Fruit fly (Drosophila melanogaster) whole organism, embryonic: ENCODE results near the gene CG6867.
A peak's percentile ranks its signal among the peaks of the same experiment; 100 is the strongest.

Experiments used
- Adf1 ChIP-seq: fragments of 200-800 bp; sonication (Bioruptor generic); IDR thresholded peaks from 2 replicates; pipeline ENCODE4 v1.3.6; 2022; ENCODE audit warnings: missing biosample characterization, missing genetic modification characterization
- Atf3 ChIP-seq: fragments of 200-800 bp; sonication (Bioruptor generic); optimal IDR thresholded peaks from 3 replicates; lab custom pipeline; 2016; ENCODE audit warnings: missing biosample characterization, missing genetic modification characterization
- Blimp-1 ChIP-seq: fragments of 200-800 bp; sonication (Bioruptor generic); optimal IDR thresholded peaks from 3 replicates; lab custom pipeline; 2018; ENCODE audit warnings: missing biosample characterization, missing genetic modification characterization, mild to moderate bottlenecking, moderate library complexity, missing genetic modification reagents
- CG10209 ChIP-seq: fragments of 200-800 bp; sonication (Bioruptor generic); optimal IDR thresholded peaks from 3 replicates; lab custom pipeline; 2017; ENCODE audit warnings: missing biosample characterization, mild to moderate bottlenecking, missing genetic modification characterization, missing genetic modification reagents
- CG1024 ChIP-seq: fragments of 200-800 bp; sonication (Bioruptor generic); IDR thresholded peaks from 2 replicates; pipeline ENCODE4 v1.3.6; 2022; ENCODE audit warnings: missing biosample characterization, missing genetic modification characterization
- CG10267 ChIP-seq: fragments of 200-800 bp; sonication (Bioruptor generic); optimal IDR thresholded peaks from 2 replicates; lab custom pipeline; 2018; ENCODE audit warnings: missing biosample characterization, mild to moderate bottlenecking, missing genetic modification characterization, moderate library complexity
- CG13424 ChIP-seq: fragments of 200-800 bp; sonication (Bioruptor generic); optimal IDR thresholded peaks from 2 replicates; lab custom pipeline; 2019; ENCODE audit warnings: missing biosample characterization, mild to moderate bottlenecking, missing genetic modification characterization, moderate library complexity
- CG15514 ChIP-seq: fragments of 200-800 bp; sonication (Bioruptor generic); optimal IDR thresholded peaks from 3 replicates; lab custom pipeline; 2017; ENCODE audit warnings: missing biosample characterization, missing genetic modification characterization, mild to moderate bottlenecking, moderate library complexity, missing genetic modification reagents
- CG17612 ChIP-seq: fragments of 200-800 bp; sonication (Bioruptor generic); IDR thresholded peaks from 2 replicates; pipeline ENCODE4 v1.3.6; 2022; ENCODE audit warnings: missing biosample characterization, missing genetic modification characterization
- CG17802 ChIP-seq: fragments of 200-800 bp; sonication (Bioruptor generic); optimal IDR thresholded peaks from 2 replicates; lab custom pipeline; 2018; ENCODE audit warnings: missing biosample characterization, mild to moderate bottlenecking, missing genetic modification characterization, moderate library complexity
- CG3281 ChIP-seq: fragments of 200-800 bp; sonication (Bioruptor generic); optimal IDR thresholded peaks from 3 replicates; lab custom pipeline; 2017; ENCODE audit warnings: missing biosample characterization, mild to moderate bottlenecking, missing genetic modification characterization
- CG3838 ChIP-seq: fragments of 200-800 bp; sonication (Bioruptor generic); optimal IDR thresholded peaks from 3 replicates; lab custom pipeline; 2016; ENCODE audit warnings: missing biosample characterization, missing genetic modification characterization
- CG4424 ChIP-seq: fragments of 200-800 bp; sonication (Bioruptor generic); optimal IDR thresholded peaks from 3 replicates; lab custom pipeline; 2016; ENCODE audit warnings: missing biosample characterization, missing genetic modification characterization
- CG5180 ChIP-seq: fragments of 200-800 bp; sonication (Bioruptor generic); optimal IDR thresholded peaks from 3 replicates; lab custom pipeline; 2017; ENCODE audit warnings: missing biosample characterization, missing genetic modification characterization, mild to moderate bottlenecking, moderate library complexity, missing genetic modification reagents
- CG6272 ChIP-seq: fragments of 200-800 bp; sonication (Bioruptor generic); IDR thresholded peaks from 2 replicates; pipeline ENCODE4 v1.3.6; 2022; ENCODE audit warnings: missing biosample characterization, missing genetic modification characterization
- CG8089 ChIP-seq: fragments of 200-800 bp; sonication (Bioruptor generic); optimal IDR thresholded peaks from 3 replicates; lab custom pipeline; 2016; ENCODE audit warnings: missing biosample characterization, missing genetic modification characterization
- CG8765 ChIP-seq: fragments of 200-800 bp; sonication (Bioruptor generic); IDR thresholded peaks from 2 replicates; pipeline ENCODE4 v1.3.6; 2022; ENCODE audit warnings: missing biosample characterization, missing genetic modification characterization
- Camta ChIP-seq: fragments of 200-800 bp; sonication (Bioruptor generic); optimal IDR thresholded peaks from 2 replicates; lab custom pipeline; 2016; ENCODE audit warnings: missing biosample characterization, missing genetic modification characterization
- Deaf1 ChIP-seq: fragments of 200-800 bp; optimal IDR thresholded peaks from 3 replicates; lab custom pipeline; 2019; ENCODE audit warnings: missing biosample characterization, mild to moderate bottlenecking, missing genetic modification characterization, moderate library complexity
- Ets65A ChIP-seq: fragments of 200-800 bp; sonication (Bioruptor generic); peaks from one replicate; lab custom pipeline; 2016; ENCODE audit warnings: missing biosample characterization, missing genetic modification characterization
- Ets97D ChIP-seq: fragments of 200-800 bp; sonication (Bioruptor generic); optimal IDR thresholded peaks from 3 replicates; lab custom pipeline; 2016; ENCODE audit warnings: missing biosample characterization, missing genetic modification characterization
- HHEX ChIP-seq: fragments of 200-800 bp; sonication (Bioruptor generic); optimal IDR thresholded peaks from 3 replicates; lab custom pipeline; 2017; ENCODE audit warnings: missing biosample characterization, mild to moderate bottlenecking, missing genetic modification characterization, missing genetic modification reagents
- HLH3B ChIP-seq: fragments of 200-800 bp; sonication (Bioruptor generic); IDR thresholded peaks from 2 replicates; pipeline ENCODE4 v1.3.6; 2022; ENCODE audit warnings: missing biosample characterization, missing genetic modification characterization
- HLHmδ ChIP-seq: fragments of 200-800 bp; sonication (Bioruptor generic); optimal IDR thresholded peaks from 2 replicates; lab custom pipeline; 2018; ENCODE audit warnings: missing biosample characterization, mild to moderate bottlenecking, missing genetic modification characterization, moderate library complexity
- Med ChIP-seq: fragments of 200-800 bp; sonication (Bioruptor generic); peaks from one replicate; lab custom pipeline; 2016; ENCODE audit warnings: missing biosample characterization, missing genetic modification characterization, mild to moderate bottlenecking, inconsistent platforms, moderate library complexity
- NC2α ChIP-seq: fragments of 200-800 bp; sonication (Bioruptor generic); optimal IDR thresholded peaks from 2 replicates; lab custom pipeline; 2016; ENCODE audit warnings: missing biosample characterization, missing genetic modification characterization
- Pdp1 ChIP-seq, 2 experiments: fragments of 200-800 bp; sonication (Bioruptor generic); optimal IDR thresholded peaks; 3 replicates each; lab custom pipeline; 2016; ENCODE audit warnings: missing biosample characterization in 2 of 2, missing genetic modification characterization in 2 of 2, mild to moderate bottlenecking in 1 of 2, moderate library complexity in 1 of 2
- Rx ChIP-seq: fragments of 200-800 bp; sonication (Bioruptor generic); IDR thresholded peaks from 2 replicates; pipeline ENCODE4 v1.3.6; 2022; ENCODE audit warnings: missing biosample characterization, missing genetic modification characterization
- bcd ChIP-seq: fragments of 200-800 bp; sonication (Bioruptor generic); optimal IDR thresholded peaks from 2 replicates; lab custom pipeline; 2017; ENCODE audit warnings: missing biosample characterization, mild to moderate bottlenecking, missing genetic modification characterization
- cg ChIP-seq: fragments of 200-800 bp; sonication (Bioruptor generic); optimal IDR thresholded peaks from 3 replicates; lab custom pipeline; 2019; ENCODE audit warnings: missing biosample characterization, mild to moderate bottlenecking, missing genetic modification characterization, moderate library complexity
- cwo ChIP-seq: fragments of 200-800 bp; sonication (Bioruptor generic); optimal IDR thresholded peaks from 3 replicates; lab custom pipeline; 2017; ENCODE audit warnings: missing biosample characterization, missing genetic modification characterization, mild to moderate bottlenecking, moderate library complexity, missing genetic modification reagents
- dm ChIP-seq: fragments of 200-800 bp; sonication (Bioruptor generic); optimal IDR thresholded peaks from 3 replicates; lab custom pipeline; 2016; ENCODE audit warnings: missing biosample characterization, missing genetic modification characterization
- dmrt99B ChIP-seq: fragments of 200-800 bp; sonication (Bioruptor generic); optimal IDR thresholded peaks from 2 replicates; lab custom pipeline; 2018; ENCODE audit warnings: missing biosample characterization, mild to moderate bottlenecking, missing genetic modification characterization, moderate library complexity
- ems ChIP-seq: fragments of 200-800 bp; sonication (Bioruptor generic); optimal IDR thresholded peaks from 3 replicates; lab custom pipeline; 2016; ENCODE audit warnings: missing biosample characterization, missing genetic modification characterization
- exex ChIP-seq: fragments of 200-800 bp; sonication (Bioruptor generic); optimal IDR thresholded peaks from 4 replicates; lab custom pipeline; 2018; ENCODE audit warnings: missing biosample characterization, mild to moderate bottlenecking, missing genetic modification characterization, moderate library complexity
- eyg ChIP-seq: fragments of 200-800 bp; sonication (Bioruptor generic); optimal IDR thresholded peaks from 3 replicates; lab custom pipeline; 2016; ENCODE audit warnings: missing biosample characterization, missing genetic modification characterization
- grau ChIP-seq: fragments of 200-800 bp; optimal IDR thresholded peaks from 3 replicates; lab custom pipeline; 2019; ENCODE audit warnings: missing biosample characterization, mild to moderate bottlenecking, missing genetic modification characterization, moderate library complexity
- gro ChIP-seq: fragments of 200-800 bp; sonication (Bioruptor generic); optimal IDR thresholded peaks from 2 replicates; lab custom pipeline; 2016; ENCODE audit warnings: missing biosample characterization, missing genetic modification characterization
- kah ChIP-seq: fragments of 200-800 bp; sonication (Bioruptor generic); optimal IDR thresholded peaks from 2 replicates; lab custom pipeline; 2018; ENCODE audit warnings: missing biosample characterization, mild to moderate bottlenecking, missing genetic modification characterization
- ken ChIP-seq: fragments of 200-800 bp; sonication (Bioruptor generic); IDR thresholded peaks from 3 replicates; pipeline ENCODE4 v1.3.6; 2022; ENCODE audit warnings: missing biosample characterization, missing genetic modification characterization
- mld ChIP-seq: fragments of 200-800 bp; sonication (Bioruptor generic); IDR thresholded peaks from 3 replicates; pipeline ENCODE4 v1.3.6; 2022; ENCODE audit warnings: missing biosample characterization, missing genetic modification characterization; ENCODE audit not compliant: partially characterized antibody
- phol ChIP-seq: fragments of 200-800 bp; sonication (Bioruptor generic); optimal IDR thresholded peaks from 3 replicates; lab custom pipeline; 2018; ENCODE audit warnings: missing biosample characterization, mild to moderate bottlenecking, missing genetic modification characterization, moderate library complexity
- pnt ChIP-seq: fragments of 200-800 bp; sonication (Bioruptor generic); optimal IDR thresholded peaks from 3 replicates; lab custom pipeline; 2016; ENCODE audit warnings: missing biosample characterization, missing genetic modification characterization
- ro ChIP-seq: fragments of 200-800 bp; sonication (Bioruptor generic); IDR thresholded peaks from 2 replicates; pipeline ENCODE4 v1.3.6; 2022; ENCODE audit warnings: missing biosample characterization, missing genetic modification characterization
- sd ChIP-seq: fragments of 200-800 bp; sonication (Bioruptor generic); optimal IDR thresholded peaks from 3 replicates; lab custom pipeline; 2018; ENCODE audit warnings: missing biosample characterization, mild to moderate bottlenecking, missing genetic modification characterization, moderate library complexity
- sens ChIP-seq: fragments of 200-800 bp; sonication (Bioruptor generic); peaks from one replicate; lab custom pipeline; 2016; ENCODE audit warnings: missing biosample characterization, missing genetic modification characterization
- stc ChIP-seq: fragments of 200-800 bp; sonication (Bioruptor generic); IDR thresholded peaks from 2 replicates; pipeline ENCODE4 v1.3.6; 2022; ENCODE audit warnings: missing biosample characterization, missing genetic modification characterization

Gene CG6867

dm6 chrX:18003772-18004569, 19.7 kb upstream of the CG6867 start (continued):
- peak; percentile 74 for TF ChIP-seq CG3281 (GFP tag; lab: Kevin White, UChicago)
- peak; percentile 6 for TF ChIP-seq CG5180 (GFP tag; lab: Kevin White, UChicago)
- no peak for TF ChIP-seq eyg (GFP tag; lab: Kevin White, UChicago)
- no peak for TF ChIP-seq gro
- peak; percentile 58 for TF ChIP-seq cwo
- peak; percentile 44 for TF ChIP-seq bcd
- peak; percentile 61 for TF ChIP-seq dmrt99B (tag; lab: Kevin White, UChicago)
- peak; percentile 13 for TF ChIP-seq CG4424 (GFP tag; lab: Kevin White, UChicago)
- no peak for TF ChIP-seq stc (GFP tag; lab: Robert Waterston, UW)
- TF ChIP-seq CG8765 (GFP tag; lab: Robert Waterston, UW) = no peak
- TF ChIP-seq CG10209 = peak; percentile 39
- peak; percentile 13 for TF ChIP-seq exex (tag; lab: Kevin White, UChicago)
- peak; percentile 5 for TF ChIP-seq grau
- peak; percentile 19 for TF ChIP-seq HHEX (GFP tag; lab: Kevin White, UChicago)
- peak; percentile 72 for TF ChIP-seq CG13424 (tag; lab: Kevin White, UChicago)
- TF ChIP-seq kah (GFP tag; lab: Kevin White, UChicago) = peak; percentile 2
- peak; percentile 14 for TF ChIP-seq Blimp-1 (GFP tag; lab: Kevin White, UChicago)
- TF ChIP-seq CG15514 = peak; percentile 6
- TF ChIP-seq phol (tag; lab: Kevin White, UChicago) = peak; percentile 58
- TF ChIP-seq, all 482 proteins: peak for 68

dm6 chrX:18007506-18007905, 16.2 kb upstream of the CG6867 start, which contains the start of gene CG12672:
TSS of gene CG12672 (minus strand) at chrX:18007606.
- TF ChIP-seq CG3838 (GFP tag; lab: Kevin White, UChicago) = no peak
- TF ChIP-seq mld (GFP tag; lab: Robert Waterston, UW) = no peak
- TF ChIP-seq NC2α = no peak
- TF ChIP-seq ro = no peak

dm6 chrX:18009438-18009837, 14.2 kb upstream of the CG6867 start:
- no peak for TF ChIP-seq dm (GFP tag; lab: Kevin White, UChicago)
- no peak for TF ChIP-seq Atf3 (GFP tag; lab: Kevin White, UChicago)
- TF ChIP-seq Deaf1 (tag; lab: Kevin White, UChicago) = peak; percentile 87
- peak; percentile 3 for TF ChIP-seq cg (GFP tag; lab: Kevin White, UChicago)
- TF ChIP-seq Med (GFP tag; lab: Kevin White, UChicago) = peak; percentile 24
- peak; percentile 82 for TF ChIP-seq Ets65A

- TF ChIP-seq Adf1 (GFP tag; lab: Robert Waterston, UW) (peak; percentile 82), Camta (GFP tag; lab: Kevin White, UChicago) (no peak), pnt (no peak), CG10267 (tag; lab: Kevin White, UChicago) (no peak), Pdp1 (GFP tag; optimal IDR thresholded peaks at IDR 0.05; lab: Kevin White, UChicago) (no peak), ken (GFP tag; lab: Robert Waterston, UW) (no peak), sens (GFP tag; lab: Kevin White, UChicago) (peak; percentile 30), sd (tag; lab: Kevin White, UChicago) (peak; percentile 80), CG17612 (GFP tag; lab: Robert Waterston, UW) (no peak), HLHmδ (GFP tag; lab: Kevin White, UChicago) (no peak), Ets97D (GFP tag; lab: Kevin White, UChicago) (no peak), CG6272 (GFP tag; lab: Robert Waterston, UW) (no peak), Rx (no peak), ems (no peak), CG17802 (no peak), CG1024 (GFP tag; lab: Robert Waterston, UW) (no peak), CG8089 (GFP tag; lab: Kevin White, UChicago) (no peak), HLH3B (GFP tag; lab: Robert Waterston, UW) (no peak)
These were observed 9.1 kb upstream of the CG6867 start for dm6 chrX:18014601-18015000.
